Fruit fly (Drosophila melanogaster): ENCODE results near the gene Scsalpha1.

Scsalpha1 gene

dm6 chr3L:3791043-3791682 lies 22.8 kb upstream of the Scsalpha1 start (continued):
- no peak for TF ChIP-seq az2 (GFP tag; optimal IDR thresholded peaks at IDR 0.05)
- TF ChIP-seq dimm (GFP tag; IDR thresholded peaks at IDR 0.05), result 0 out of 2 replicates have a peak, but pooled peaks have one; percentile 22
- no peak for TF ChIP-seq gsb-n (tag; optimal IDR thresholded peaks at IDR 0.05)
- TF ChIP-seq Adf1 (GFP tag; IDR thresholded peaks at IDR 0.05), result no peak
- TF ChIP-seq Spps (tag; optimal IDR thresholded peaks at IDR 0.05), result no peak
- TF ChIP-seq Camta (GFP tag; optimal IDR thresholded peaks at IDR 0.05), result no peak
- no peak for TF ChIP-seq CG1832 (GFP tag; optimal IDR thresholded peaks at IDR 0.05)
- TF ChIP-seq Hr78 (GFP tag; optimal IDR thresholded peaks at IDR 0.05), result no peak
- no peak for TF ChIP-seq CG17802 (tag; optimal IDR thresholded peaks at IDR 0.05)
- TF ChIP-seq CG33213 (GFP tag; optimal IDR thresholded peaks at IDR 0.05), result no peak
- TF ChIP-seq CG2199 (GFP tag; IDR thresholded peaks at IDR 0.05), result no peak
- no peak for TF ChIP-seq CG3281 (GFP tag; optimal IDR thresholded peaks at IDR 0.05)
- no peak for TF ChIP-seq so (GFP tag; IDR thresholded peaks at IDR 0.05)
- TF ChIP-seq CG4282 (GFP tag; optimal IDR thresholded peaks at IDR 0.05), result no peak
- no peak for TF ChIP-seq CG11723 (GFP tag; optimal IDR thresholded peaks at IDR 0.05)
- 0 out of 3 replicates have a peak, but pooled peaks have one; percentile 7 for TF ChIP-seq ken (GFP tag; IDR thresholded peaks at IDR 0.05)
- TF ChIP-seq exex (tag; optimal IDR thresholded peaks at IDR 0.05), result no peak
- peak; percentile 45 for TF ChIP-seq Med (GFP tag)
- no peak for TF ChIP-seq Neu2 (GFP tag; optimal IDR thresholded peaks at IDR 0.05; ENCODE audit: borderline replicate concordance)
- TF ChIP-seq CG14710 (tag; optimal IDR thresholded peaks at IDR 0.05), result no peak
- no peak for TF ChIP-seq CG2116 (GFP tag; optimal IDR thresholded peaks at IDR 0.05)
- no peak for TF ChIP-seq Hsf (GFP tag; optimal IDR thresholded peaks at IDR 0.05)
- TF ChIP-seq ftz-f1 (GFP tag; optimal IDR thresholded peaks at IDR 0.05), result no peak
- TF ChIP-seq hkb (optimal IDR thresholded peaks at IDR 0.05), result no peak
- TF ChIP-seq hkb (GFP tag; IDR thresholded peaks at IDR 0.05), result no peak
- TF ChIP-seq run (tag; optimal IDR thresholded peaks at IDR 0.05), result no peak
- TF ChIP-seq MBD-R2 (GFP tag; IDR thresholded peaks at IDR 0.05), result no peak
- TF ChIP-seq ab (GFP tag; optimal IDR thresholded peaks at IDR 0.05), result no peak
- no peak for TF ChIP-seq sd (tag; optimal IDR thresholded peaks at IDR 0.05)
- peak in 1 of 2 experiments; percentile 1 for TF ChIP-seq bsh (GFP tag; optimal IDR thresholded peaks at IDR 0.05)
- TF ChIP-seq CG9609 (GFP tag; optimal IDR thresholded peaks at IDR 0.05), result no peak
- no peak for TF ChIP-seq CG2202 (tag; optimal IDR thresholded peaks at IDR 0.05)
- no peak for TF ChIP-seq tap (tag; optimal IDR thresholded peaks at IDR 0.05)
- TF ChIP-seq CG11695 (GFP tag; IDR thresholded peaks at IDR 0.05), result no peak
- TF ChIP-seq psq (GFP tag; optimal IDR thresholded peaks at IDR 0.05), result no peak
- TF ChIP-seq CG13287 (GFP tag; IDR thresholded peaks at IDR 0.05; ENCODE audit: partially characterized antibody), result no peak
- TF ChIP-seq CG6175 (GFP tag; IDR thresholded peaks at IDR 0.05), result 0 out of 3 replicates have a peak, but pooled peaks have one; percentile 18
- no peak for TF ChIP-seq CG1647 (GFP tag; optimal IDR thresholded peaks at IDR 0.05)
- TF ChIP-seq CG15601 (tag; optimal IDR thresholded peaks at IDR 0.05), result no peak
- TF ChIP-seq CG7786 (GFP tag; optimal IDR thresholded peaks at IDR 0.05), result no peak
- TF ChIP-seq corto (GFP tag; optimal IDR thresholded peaks at IDR 0.05), result no peak
- TF ChIP-seq CG18011 (GFP tag; optimal IDR thresholded peaks at IDR 0.05), result no peak
- TF ChIP-seq Doc3 (GFP tag; IDR thresholded peaks at IDR 0.05; ENCODE audit: partially characterized antibody), result no peak
- no peak for TF ChIP-seq CG1603 (tag; optimal IDR thresholded peaks at IDR 0.05)
- TF ChIP-seq Deaf1 (tag; optimal IDR thresholded peaks at IDR 0.05), result no peak
- TF ChIP-seq gem (tag; optimal IDR thresholded peaks at IDR 0.05), result peak; percentile 50
- no peak for TF ChIP-seq BEAF-32 (GFP tag; optimal IDR thresholded peaks at IDR 0.05)
- TF ChIP-seq Sox100B (GFP tag; optimal IDR thresholded peaks at IDR 0.05), result no peak
- 0 out of 3 replicates have a peak, but pooled peaks have one; percentile 32 for TF ChIP-seq Dbx (GFP tag; IDR thresholded peaks at IDR 0.05)
- TF ChIP-seq Aef1 (GFP tag; IDR thresholded peaks at IDR 0.05), result no peak

Data from whole organism, embryonic.